Comparison of ENCODE assay signal across 2 worm cellular contexts in genomic region chrII:10574177-10574576, ce11.
A peak's percentile ranks its signal among the peaks of the same experiment; 100 is the strongest.
TF ChIP-seq lines count a peak whose summit lies in the region.

No protein-coding gene starts in this region.

TF ChIP-seq in whole organism, L4 larva, 104 proteins besides CTCF, POLR2A, EP300 and RAD21:
- TF ChIP-seq nhr-6 (tag; optimal IDR thresholded peaks at IDR 0.05; lab: Kevin White, UChicago), result no peak
- TF ChIP-seq T26A8.4 (GFP tag; IDR thresholded peaks at IDR 0.05; lab: Robert Waterston, UW), result no peak
- no peak for TF ChIP-seq set-16 (GFP tag; IDR thresholded peaks at IDR 0.05; lab: Robert Waterston, UW)
- 0 out of 4 replicates have a peak, but pooled peaks of 1 of the 2 experiments have one; percentile 16 for TF ChIP-seq madf-5 (GFP tag; IDR thresholded peaks at IDR 0.05; lab: Robert Waterston, UW)
- TF ChIP-seq D1046.2 (GFP tag; IDR thresholded peaks at IDR 0.05; lab: Robert Waterston, UW), result no peak
- TF ChIP-seq spr-3 (GFP tag; optimal IDR thresholded peaks at IDR 0.05; lab: Kevin White, UChicago), result no peak
- no peak for TF ChIP-seq sdz-12 (GFP tag; optimal IDR thresholded peaks at IDR 0.05; lab: Kevin White, UChicago)
- TF ChIP-seq duxl-1 (tag; optimal IDR thresholded peaks at IDR 0.05; lab: Kevin White, UChicago; ENCODE audit: poor library complexity), result peak; percentile 21
- TF ChIP-seq ceh-44 (GFP tag; IDR thresholded peaks at IDR 0.05; lab: Robert Waterston, UW), result no peak
- no peak for TF ChIP-seq F10B5.3 (tag; optimal IDR thresholded peaks at IDR 0.05; lab: Kevin White, UChicago)
- TF ChIP-seq nhr-76 (tag; optimal IDR thresholded peaks at IDR 0.05; lab: Kevin White, UChicago), result no peak
- TF ChIP-seq lin-38 (GFP tag; IDR thresholded peaks at IDR 0.05; lab: Robert Waterston, UW), result peak; percentile 60
- TF ChIP-seq lin-15B (tag; optimal IDR thresholded peaks at IDR 0.05; lab: Kevin White, UChicago), result no peak
- TF ChIP-seq php-3 (GFP tag; IDR thresholded peaks at IDR 0.05; lab: Robert Waterston, UW), result no peak
- TF ChIP-seq dve-1 (tag; optimal IDR thresholded peaks at IDR 0.05; lab: Kevin White, UChicago; ENCODE audit: insufficient read depth), result no peak
TF ChIP-seq in whole organism, L4 larva: peak in this region for 3.

TF ChIP-seq in whole organism, young adult, 124 proteins besides CTCF, POLR2A, EP300 and RAD21:
- TF ChIP-seq hsf-1 (GFP tag; IDR thresholded peaks at IDR 0.05; lab: Robert Waterston, UW) (0 out of 2 replicates have a peak, but pooled peaks have one; percentile 50), T07F8.4 (tag; optimal IDR thresholded peaks at IDR 0.05; lab: Kevin White, UChicago) (no peak), lsy-27 (tag; optimal IDR thresholded peaks at IDR 0.05; lab: Kevin White, UChicago; ENCODE audit: borderline replicate concordance, insufficient read depth) (no peak), nfya-2 (GFP tag; IDR thresholded peaks at IDR 0.05; lab: Robert Waterston, UW) (no peak), Y67H2A.10 (GFP tag; conservative IDR thresholded peaks at IDR 0.05; lab: Robert Waterston, UW) (no peak), madf-3 (GFP tag; IDR thresholded peaks at IDR 0.05; lab: Robert Waterston, UW) (no peak), lin-26 (GFP tag; IDR thresholded peaks at IDR 0.05; lab: Robert Waterston, UW) (no peak), F57C9.4 (tag; optimal IDR thresholded peaks at IDR 0.05; lab: Kevin White, UChicago) (no peak), ama-1 (optimal IDR thresholded peaks at IDR 0.05; lab: Kevin White, UChicago) (no peak), ama-1 (GFP tag; optimal IDR thresholded peaks at IDR 0.05; lab: Kevin White, UChicago) (peak in 1 of 2 experiments; percentile 67), madf-6 (GFP tag; IDR thresholded peaks at IDR 0.05; lab: Robert Waterston, UW) (peak; percentile 60), attf-6 (GFP tag; IDR thresholded peaks at IDR 0.05; lab: Robert Waterston, UW) (0 out of 2 replicates have a peak, but pooled peaks have one; percentile 15), him-1 (tag; optimal IDR thresholded peaks at IDR 0.05; lab: Kevin White, UChicago) (peak; percentile 18), hrde-1 (tag; optimal IDR thresholded peaks at IDR 0.05; lab: Kevin White, UChicago; ENCODE audit: borderline replicate concordance) (peak; percentile 87), ceh-100 (GFP tag; IDR thresholded peaks at IDR 0.05; lab: Robert Waterston, UW) (0 out of 2 replicates have a peak, but pooled peaks have one; percentile 9), nhr-179 (tag; optimal IDR thresholded peaks at IDR 0.05; lab: Kevin White, UChicago) (no peak), ztf-6 (GFP tag; IDR thresholded peaks at IDR 0.05; lab: Robert Waterston, UW) (no peak), lin-54 (GFP tag; optimal IDR thresholded peaks at IDR 0.05; lab: Kevin White, UChicago) (peak; percentile 24), F52B5.7 (tag; optimal IDR thresholded peaks at IDR 0.05; lab: Kevin White, UChicago) (no peak), let-526 (GFP tag; IDR thresholded peaks at IDR 0.05; lab: Robert Waterston, UW) (no peak), C17E4.6 (GFP tag; IDR thresholded peaks at IDR 0.05; lab: Robert Waterston, UW) (no peak), snpc-1.3 (tag; optimal IDR thresholded peaks at IDR 0.05; lab: Kevin White, UChicago; ENCODE audit: insufficient read depth) (peak; percentile 35), ekl-4 (GFP tag; IDR thresholded peaks at IDR 0.05; lab: Robert Waterston, UW) (peak; percentile 10; the same call in 1 of the 2 replicates), rcor-1 (GFP tag; IDR thresholded peaks at IDR 0.05; lab: Robert Waterston, UW) (0 out of 2 replicates have a peak, but pooled peaks have one; percentile 19), madf-10 (tag; optimal IDR thresholded peaks at IDR 0.05; lab: Kevin White, UChicago) (no peak), somi-1 (GFP tag; optimal IDR thresholded peaks at IDR 0.05; lab: Kevin White, UChicago) (no peak), ceh-91 (GFP tag; IDR thresholded peaks at IDR 0.05; lab: Robert Waterston, UW) (0 out of 2 replicates have a peak, but pooled peaks have one; percentile 15), tbx-9 (tag; optimal IDR thresholded peaks at IDR 0.05; lab: Kevin White, UChicago; ENCODE audit: borderline replicate concordance) (no peak), snpc-4 (GFP tag; optimal IDR thresholded peaks at IDR 0.05; lab: Kevin White, UChicago) (peak; percentile 33), snpc-4 (tag; optimal IDR thresholded peaks at IDR 0.05; lab: Kevin White, UChicago) (no peak), hmg-1.2 (GFP tag; IDR thresholded peaks at IDR 0.05; lab: Robert Waterston, UW) (no peak), F37B4.10 (GFP tag; IDR thresholded peaks at IDR 0.05; lab: Robert Waterston, UW) (no peak)
TF ChIP-seq in whole organism, young adult: peak in this region for 13.
